Fruit fly (Drosophila melanogaster) whole organism: Measurements from ENCODE around the gene CG33725.

Experiments used
- CG8478 ChIP-seq: fragments of >200 bp; optimal IDR thresholded peaks from 2 replicates; lab custom pipeline; 2018; ENCODE audit warnings: inconsistent platforms
- Dll ChIP-seq: fragments of >200 bp; optimal IDR thresholded peaks from 2 replicates; lab custom pipeline; 2017
- EcR ChIP-seq, 2 experiments: fragments of >200 bp; optimal IDR thresholded peaks; 2 replicates each; lab custom pipeline; 2017; ENCODE audit warnings: missing biosample characterization in 2 of 2, missing genetic modification characterization in 2 of 2, missing genetic modification reagents in 2 of 2
- pan ChIP-seq: fragments of >200 bp; optimal IDR thresholded peaks from 2 replicates; lab custom pipeline; 2017
- psq ChIP-seq: fragments of >200 bp; optimal IDR thresholded peaks from 2 replicates; lab custom pipeline; 2017
- usp ChIP-seq: fragments of >200 bp; optimal IDR thresholded peaks from 2 replicates; lab custom pipeline; 2017; ENCODE audit warnings: missing biosample characterization, missing genetic modification characterization, mixed read lengths

- no peak for TF ChIP-seq CG8478 (lab: Kevin White, UChicago)
- no peak for TF ChIP-seq EcR (GFP tag; optimal IDR thresholded peaks at IDR 0.05; lab: Kevin White, UChicago)
- no peak for TF ChIP-seq pan (lab: Kevin White, UChicago)
- TF ChIP-seq Dll: no peak
- TF ChIP-seq psq: no peak
- TF ChIP-seq usp: no peak
Measured at dm6 chr3L:12533392-12534070, 51.1 kb downstream of the CG33725 start, which contains the start of the genes Tsf2 and CG34242.
